Worm (Caenorhabditis elegans) whole organism, late embryonic: Measurements from ENCODE around the gene C33F10.11.

ENCODE experiments used
- C08G9.2 ChIP-seq: sonication (generic microtip); optimal IDR thresholded peaks from 2 replicates; lab custom pipeline; 2016; ENCODE audit warnings: mild to moderate bottlenecking, missing genetic modification characterization, moderate library complexity, missing compliant biosample characterization
- C38D4.7 ChIP-seq: fragments of 200-800 bp; sonication (Bioruptor generic); optimal IDR thresholded peaks from 2 replicates; lab custom pipeline; 2018; ENCODE audit warnings: mild to moderate bottlenecking, missing genetic modification characterization, moderate library complexity, missing compliant biosample characterization
- K02D7.2 ChIP-seq: sonication (generic microtip); optimal IDR thresholded peaks from 2 replicates; lab custom pipeline; 2017; ENCODE audit warnings: mild to moderate bottlenecking, missing genetic modification characterization, missing compliant biosample characterization
- T23F11.4 ChIP-seq: fragments of 200-800 bp; sonication (Bioruptor generic); optimal IDR thresholded peaks from 2 replicates; lab custom pipeline; 2018; ENCODE audit warnings: mild to moderate bottlenecking, missing genetic modification characterization, missing compliant biosample characterization
- Y22D7AL.16 ChIP-seq: sonication (generic microtip); optimal IDR thresholded peaks from 2 replicates; lab custom pipeline; 2016; ENCODE audit warnings: missing genetic modification characterization, missing compliant biosample characterization
- ahr-1 ChIP-seq: sonication (generic microtip); optimal IDR thresholded peaks from 2 replicates; lab custom pipeline; 2016; ENCODE audit warnings: missing genetic modification characterization, missing compliant biosample characterization
- ama-1 ChIP-seq: fragments of 150-350 bp; optimal IDR thresholded peaks from 2 replicates; lab custom pipeline; 2014
- ceh-14 ChIP-seq: sonication (generic microtip); optimal IDR thresholded peaks from 2 replicates; lab custom pipeline; 2016; ENCODE audit warnings: missing genotype, missing genetic modification characterization, missing compliant biosample characterization
- ceh-18 ChIP-seq: sonication (generic microtip); optimal IDR thresholded peaks from 2 replicates; lab custom pipeline; 2016; ENCODE audit warnings: missing genetic modification characterization, missing compliant biosample characterization
- ceh-19 ChIP-seq: fragments of 200-800 bp; sonication (Bioruptor generic); optimal IDR thresholded peaks from 2 replicates; lab custom pipeline; 2018; ENCODE audit warnings: mild to moderate bottlenecking, missing genetic modification characterization, missing compliant biosample characterization
- ceh-22 ChIP-seq: sonication (generic microtip); optimal IDR thresholded peaks from 2 replicates; lab custom pipeline; 2017; ENCODE audit warnings: missing biosample characterization, missing genetic modification characterization
- ceh-24 ChIP-seq: sonication (generic microtip); optimal IDR thresholded peaks from 2 replicates; lab custom pipeline; 2016; ENCODE audit warnings: mild to moderate bottlenecking, missing genetic modification characterization, missing compliant biosample characterization
- ceh-30 ChIP-seq: fragments of 150-350 bp; optimal IDR thresholded peaks from 2 replicates; lab custom pipeline; 2014; ENCODE audit warnings: missing biosample characterization, missing genetic modification characterization
- ceh-31 ChIP-seq: sonication (generic microtip); optimal IDR thresholded peaks from 2 replicates; lab custom pipeline; 2016; ENCODE audit warnings: missing genetic modification characterization, missing compliant biosample characterization
- ceh-34 ChIP-seq: sonication (generic microtip); optimal IDR thresholded peaks from 2 replicates; lab custom pipeline; 2016; ENCODE audit warnings: mild to moderate bottlenecking, missing genetic modification characterization, missing compliant biosample characterization
- ceh-48 ChIP-seq: sonication (generic microtip); optimal IDR thresholded peaks from 2 replicates; lab custom pipeline; 2016; ENCODE audit warnings: missing genetic modification characterization, inconsistent platforms, missing compliant biosample characterization
- ceh-9 ChIP-seq: sonication (generic microtip); optimal IDR thresholded peaks from 2 replicates; lab custom pipeline; 2016; ENCODE audit warnings: mild to moderate bottlenecking, missing genetic modification characterization, inconsistent platforms, missing compliant biosample characterization
- che-1 ChIP-seq: sonication (generic microtip); optimal IDR thresholded peaks from 2 replicates; lab custom pipeline; 2016; ENCODE audit warnings: mild to moderate bottlenecking, missing genetic modification characterization, missing compliant biosample characterization
- elt-2 ChIP-seq: sonication (generic microtip); optimal IDR thresholded peaks from 2 replicates; lab custom pipeline; 2016; ENCODE audit warnings: missing genetic modification reagents, missing genetic modification characterization, missing compliant biosample characterization
- elt-4 ChIP-seq: sonication (generic microtip); optimal IDR thresholded peaks from 2 replicates; lab custom pipeline; 2016; ENCODE audit warnings: missing genetic modification characterization, missing compliant biosample characterization
- eyg-1 ChIP-seq: sonication (generic microtip); optimal IDR thresholded peaks from 2 replicates; lab custom pipeline; 2016; ENCODE audit warnings: missing genotype, missing genetic modification characterization, missing compliant biosample characterization
- fax-1 ChIP-seq: sonication (generic microtip); optimal IDR thresholded peaks from 2 replicates; lab custom pipeline; 2016; ENCODE audit warnings: missing genotype, missing genetic modification characterization, missing compliant biosample characterization
- fkh-10 ChIP-seq: fragments of 150-350 bp; optimal IDR thresholded peaks from 2 replicates; lab custom pipeline; 2014; ENCODE audit warnings: missing biosample characterization, missing genetic modification reagents, missing genetic modification characterization
- fkh-6 ChIP-seq: sonication (generic microtip); optimal IDR thresholded peaks from 2 replicates; lab custom pipeline; 2016; ENCODE audit warnings: missing genetic modification characterization, missing compliant biosample characterization
- gmeb-2 ChIP-seq: sonication (generic microtip); optimal IDR thresholded peaks from 2 replicates; lab custom pipeline; 2016; ENCODE audit warnings: missing genetic modification characterization, inconsistent platforms, missing compliant biosample characterization
- hlh-13 ChIP-seq: fragments of 200-800 bp; sonication (Bioruptor generic); optimal IDR thresholded peaks from 2 replicates; lab custom pipeline; 2018; ENCODE audit warnings: mild to moderate bottlenecking, missing genetic modification characterization, missing compliant biosample characterization
- hlh-15 ChIP-seq: sonication (generic microtip); optimal IDR thresholded peaks from 2 replicates; lab custom pipeline; 2016; ENCODE audit warnings: missing genetic modification characterization, missing compliant biosample characterization
- hlh-30 ChIP-seq: sonication (generic microtip); optimal IDR thresholded peaks from 2 replicates; lab custom pipeline; 2017; ENCODE audit warnings: antibody characterized with exemption, missing genetic modification characterization, missing compliant biosample characterization; ENCODE audit not compliant: insufficient read depth
- hlh-6 ChIP-seq: sonication (generic microtip); optimal IDR thresholded peaks from 2 replicates; lab custom pipeline; 2016; ENCODE audit warnings: missing genotype, missing genetic modification characterization, missing compliant biosample characterization
- hlh-8 ChIP-seq: sonication (generic microtip); optimal IDR thresholded peaks from 2 replicates; lab custom pipeline; 2016; ENCODE audit warnings: missing genotype, missing genetic modification characterization, missing compliant biosample characterization
- lim-6 ChIP-seq: sonication (generic microtip); optimal IDR thresholded peaks from 2 replicates; lab custom pipeline; 2016; ENCODE audit warnings: missing genetic modification characterization, missing compliant biosample characterization
- mec-3 ChIP-seq: sonication (generic microtip); optimal IDR thresholded peaks from 2 replicates; lab custom pipeline; 2016; ENCODE audit warnings: borderline replicate concordance, missing genetic modification characterization, missing compliant biosample characterization
- nhr-11 ChIP-seq: fragments of 150-350 bp; optimal IDR thresholded peaks from 2 replicates; lab custom pipeline; 2014; ENCODE audit warnings: missing biosample characterization, missing genetic modification characterization
- nhr-232 ChIP-seq: sonication (generic microtip); optimal IDR thresholded peaks from 2 replicates; lab custom pipeline; 2016; ENCODE audit warnings: missing genetic modification characterization, missing compliant biosample characterization
- npax-4 ChIP-seq: sonication (generic microtip); optimal IDR thresholded peaks from 2 replicates; lab custom pipeline; 2016; ENCODE audit warnings: missing genetic modification characterization, missing compliant biosample characterization
- odd-2 ChIP-seq: sonication (generic microtip); optimal IDR thresholded peaks from 2 replicates; lab custom pipeline; 2017; ENCODE audit warnings: antibody characterized with exemption, mild to moderate bottlenecking, missing genetic modification characterization, missing compliant biosample characterization
- pag-3 ChIP-seq: sonication (generic microtip); optimal IDR thresholded peaks from 2 replicates; lab custom pipeline; 2016; ENCODE audit warnings: missing compliant biosample characterization, missing genetic modification characterization, borderline replicate concordance
- pat-9 ChIP-seq: fragments of 200-800 bp; sonication (Bioruptor generic); optimal IDR thresholded peaks from 2 replicates; lab custom pipeline; 2018; ENCODE audit warnings: mild to moderate bottlenecking, missing genetic modification characterization, moderate library complexity, missing compliant biosample characterization
- pax-1 ChIP-seq: fragments of 150-350 bp; optimal IDR thresholded peaks from 2 replicates; lab custom pipeline; 2014; ENCODE audit warnings: missing biosample characterization, missing genetic modification characterization
- pha-2 ChIP-seq: sonication (generic microtip); optimal IDR thresholded peaks from 2 replicates; lab custom pipeline; 2017; ENCODE audit warnings: mild to moderate bottlenecking, missing genetic modification characterization, missing compliant biosample characterization
- pha-4 ChIP-seq: fragments of 150-350 bp; optimal IDR thresholded peaks from 2 replicates; lab custom pipeline; 2018; ENCODE audit warnings: missing biosample characterization, missing genetic modification reagents, missing genetic modification characterization
- pqm-1 ChIP-seq: sonication (generic microtip); optimal IDR thresholded peaks from 2 replicates; lab custom pipeline; 2016; ENCODE audit warnings: missing genetic modification characterization, missing compliant biosample characterization
- pros-1 ChIP-seq: fragments of 150-350 bp; optimal IDR thresholded peaks from 2 replicates; lab custom pipeline; 2014; ENCODE audit warnings: missing biosample characterization, missing genetic modification reagents, missing genetic modification characterization
- ref-2 ChIP-seq: sonication (generic microtip); optimal IDR thresholded peaks from 2 replicates; lab custom pipeline; 2016; ENCODE audit warnings: missing genetic modification characterization, missing compliant biosample characterization
- rnt-1 ChIP-seq: sonication (generic microtip); optimal IDR thresholded peaks from 2 replicates; lab custom pipeline; 2016; ENCODE audit warnings: missing genetic modification characterization, missing compliant biosample characterization
- sox-2 ChIP-seq: fragments of 200-800 bp; sonication (Bioruptor generic); IDR thresholded peaks from 2 replicates; pipeline ENCODE4 v1.3.6; 2022; ENCODE audit warnings: missing genetic modification reagents, missing genetic modification characterization, missing compliant biosample characterization
- sox-4 ChIP-seq: sonication (generic microtip); optimal IDR thresholded peaks from 2 replicates; lab custom pipeline; 2017; ENCODE audit warnings: mild to moderate bottlenecking, missing genetic modification characterization, inconsistent platforms, missing compliant biosample characterization
- tbx-7 ChIP-seq: sonication (generic microtip); optimal IDR thresholded peaks from 2 replicates; lab custom pipeline; 2016; ENCODE audit warnings: missing genotype, missing genetic modification characterization, missing compliant biosample characterization
- ttx-3 ChIP-seq: sonication (generic microtip); optimal IDR thresholded peaks from 2 replicates; lab custom pipeline; 2016; ENCODE audit warnings: missing genetic modification reagents, missing genetic modification characterization, missing compliant biosample characterization
- unc-3 ChIP-seq, 2 experiments: fragments of 200-800 bp in 1 of 2; sonication (Bioruptor generic) in 1 of 2; sonication (generic microtip) in 1 of 2; conservative IDR thresholded peaks in 1 of 2; optimal IDR thresholded peaks in 1 of 2; 2 replicates each; pipeline versions ENCODE4 v1.3.6 to Lab custom; 2016 to 2022; ENCODE audit warnings: missing compliant biosample characterization in 2 of 2, missing genetic modification characterization in 2 of 2, missing genetic modification reagents in 1 of 2
- unc-42 ChIP-seq: sonication (generic microtip); optimal IDR thresholded peaks from 2 replicates; lab custom pipeline; 2016; ENCODE audit warnings: missing genotype, missing genetic modification characterization, missing compliant biosample characterization
- unc-55 ChIP-seq: sonication (generic microtip); optimal IDR thresholded peaks from 2 replicates; lab custom pipeline; 2017; ENCODE audit warnings: missing biosample characterization, missing genetic modification reagents, missing genetic modification characterization
- zip-5 ChIP-seq: sonication (generic microtip); optimal IDR thresholded peaks from 2 replicates; lab custom pipeline; 2016; ENCODE audit warnings: missing genetic modification characterization, missing compliant biosample characterization

The C33F10.11 gene

ce11 chrII:4851594-4852106 is 17.0 kb upstream of the C33F10.11 start, which contains the start of gene dnj-9:
dnj-9 (plus strand) TSS chrII:4852056.
- TF ChIP-seq pat-9 (tag; lab: Kevin White, UChicago) (peak; percentile 37), rnt-1 (tag; lab: Kevin White, UChicago) (peak; percentile 38), fax-1 (peak; percentile 1), C08G9.2 (peak; percentile 45), Y22D7AL.16 (peak; percentile 33), hlh-13 (GFP tag; lab: Kevin White, UChicago) (no peak), eyg-1 (no peak), T23F11.4 (GFP tag; lab: Kevin White, UChicago) (peak; percentile 40), pqm-1 (tag; lab: Kevin White, UChicago) (no peak), ceh-34 (tag; lab: Kevin White, UChicago) (peak; percentile 83), sox-4 (tag; lab: Kevin White, UChicago) (peak; percentile 56), hlh-30 (tag; lab: Kevin White, UChicago) (peak; percentile 64), ahr-1 (tag; lab: Kevin White, UChicago) (no peak), hlh-8 (tag; lab: Kevin White, UChicago) (peak; percentile 11), hlh-6 (tag; lab: Kevin White, UChicago) (peak; percentile 14), fkh-10 (GFP tag; lab: Kevin White, UChicago) (no peak), ceh-9 (no peak), ceh-30 (peak; percentile 73), K02D7.2 (no peak), ttx-3 (tag; lab: Kevin White, UChicago) (peak; percentile 30), fkh-6 (tag; lab: Kevin White, UChicago) (no peak), elt-4 (no peak), hlh-15 (tag; lab: Kevin White, UChicago) (no peak), unc-55 (peak; percentile 52), elt-2 (tag; lab: Kevin White, UChicago) (peak; percentile 92), nhr-11 (tag; lab: Kevin White, UChicago) (no peak), ceh-48 (tag; lab: Kevin White, UChicago) (peak; percentile 30), mec-3 (tag; lab: Kevin White, UChicago) (no peak), ref-2 (tag; lab: Kevin White, UChicago) (peak; percentile 28), ceh-24 (tag; lab: Kevin White, UChicago) (no peak), pha-2 (tag; lab: Kevin White, UChicago) (peak; percentile 44), pag-3 (tag; lab: Kevin White, UChicago) (no peak), nhr-232 (tag; lab: Kevin White, UChicago) (peak; percentile 6), ceh-19 (GFP tag; lab: Kevin White, UChicago) (no peak), gmeb-2 (tag; lab: Kevin White, UChicago) (peak; percentile 19), sox-2 (GFP tag; lab: Robert Waterston, UW) (no peak; the same call in 1 of the 2 replicates), ceh-31 (tag; lab: Kevin White, UChicago) (peak; percentile 60), ceh-22 (no peak), ceh-14 (tag; lab: Kevin White, UChicago) (peak; percentile 72), tbx-7 (no peak), unc-42 (tag; lab: Kevin White, UChicago) (peak; percentile 76), pha-4 (tag; lab: Kevin White, UChicago) (no peak), zip-5 (no peak), unc-3 (GFP tag; conservative IDR thresholded peaks at IDR 0.05; lab: Robert Waterston, UW) (0 out of 2 replicates have a peak, but pooled peaks have one; percentile 22), unc-3 (tag; optimal IDR thresholded peaks at IDR 0.05; lab: Kevin White, UChicago) (peak; percentile 27), pax-1 (tag; lab: Kevin White, UChicago) (peak; percentile 20), pros-1 (tag; lab: Kevin White, UChicago) (no peak), npax-4 (tag; lab: Kevin White, UChicago) (peak; percentile 35), C38D4.7 (GFP tag; lab: Kevin White, UChicago) (peak; percentile 24), che-1 (peak; percentile 24), ama-1 (no peak), lim-6 (tag; lab: Kevin White, UChicago) (peak; percentile 5), odd-2 (tag; lab: Kevin White, UChicago) (no peak), ceh-18 (peak; percentile 60)
